Worm (Caenorhabditis elegans) whole organism, mixed stage, embryonic: ENCODE results near the gene hpr-9.

Source experiments
- blmp-1 ChIP-seq: fragments of 150-350 bp; optimal IDR thresholded peaks from 2 replicates; lab custom pipeline; 2014; ENCODE audit warnings: missing biosample characterization, missing genetic modification characterization
- hlh-1 ChIP-seq: fragments of 150-350 bp; optimal IDR thresholded peaks from 2 replicates; lab custom pipeline; 2014; ENCODE audit warnings: missing biosample characterization, missing genetic modification reagents, missing genetic modification characterization
- nhr-12 ChIP-seq: fragments of 150-350 bp; optimal IDR thresholded peaks from 2 replicates; lab custom pipeline; 2014; ENCODE audit warnings: missing biosample characterization, missing genetic modification characterization
- nhr-237 ChIP-seq: fragments of 150-350 bp; optimal IDR thresholded peaks from 2 replicates; lab custom pipeline; 2014; ENCODE audit warnings: missing biosample characterization, missing genetic modification characterization
- pha-4 ChIP-seq: fragments of 150-350 bp; optimal IDR thresholded peaks from 2 replicates; lab custom pipeline; 2018; ENCODE audit warnings: missing biosample characterization, missing genetic modification reagents, missing genetic modification characterization
- snpc-4 ChIP-seq: fragments of 150-350 bp; optimal IDR thresholded peaks from 2 replicates; lab custom pipeline; 2014; ENCODE audit warnings: missing biosample characterization, missing genetic modification characterization
- unc-62 ChIP-seq: fragments of 150-350 bp; optimal IDR thresholded peaks from 2 replicates; lab custom pipeline; 2014; ENCODE audit warnings: missing biosample characterization, missing genetic modification reagents, missing genetic modification characterization
- ztf-11 ChIP-seq: fragments of 150-350 bp; optimal IDR thresholded peaks from 2 replicates; lab custom pipeline; 2014; ENCODE audit warnings: missing biosample characterization, missing genetic modification characterization

DNA sequence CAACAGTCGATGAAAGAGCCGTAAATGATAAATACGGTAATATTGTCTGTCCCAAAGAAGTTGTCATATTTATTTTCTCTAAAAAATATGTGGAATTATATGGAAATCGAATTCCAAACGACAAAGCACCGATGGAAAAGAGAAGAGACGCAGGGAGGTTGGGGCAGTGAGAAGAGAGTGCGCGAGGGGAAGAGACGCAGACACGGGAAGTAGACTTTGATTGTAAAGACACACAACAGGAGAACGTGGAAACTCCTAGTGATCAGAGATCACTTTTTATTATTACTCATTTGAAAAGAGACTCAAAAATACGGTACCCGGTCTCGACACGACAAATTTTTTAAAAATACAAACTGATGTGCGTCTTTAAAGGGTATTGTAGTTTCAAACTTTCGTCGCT, 7.0 kb downstream of the hpr-9 start:
- TF ChIP-seq blmp-1 (tag; lab: Kevin White, UChicago): no peak
- TF ChIP-seq hlh-1: peak; percentile 14
- TF ChIP-seq unc-62 (GFP tag; lab: Kevin White, UChicago): no peak
- TF ChIP-seq ztf-11: no peak
- TF ChIP-seq nhr-237: no peak
- no peak for TF ChIP-seq pha-4 (tag; lab: Kevin White, UChicago)
- no peak for TF ChIP-seq snpc-4
- no peak for TF ChIP-seq nhr-12 (tag; lab: Kevin White, UChicago)
